Fruit fly (Drosophila melanogaster) S2 (cell line): Measurements from ENCODE around the gene CG3638.

Experiments
- CG8478 ChIP-seq: fragments of >200 bp; optimal IDR thresholded peaks from 2 replicates; lab custom pipeline; 2018
- CTCF ChIP-seq, 2 experiments: fragments of >200 bp; optimal IDR thresholded peaks; 2 replicates each; lab custom pipeline; 2018

- TF ChIP-seq CTCF (optimal IDR thresholded peaks at IDR 0.05; lab: Kevin White, UChicago) (no peak), CG8478 (lab: Kevin White, UChicago) (no peak)
Measured at dm6 chrX:1199246-1199645, 37.2 kb downstream of the CG3638 start, which contains the start of gene CG14625.
